Fruit fly (Drosophila melanogaster) whole organism: Measurements from ENCODE around the gene CG5346.

ENCODE experiments used
- CG8478 ChIP-seq: fragments of >200 bp; optimal IDR thresholded peaks from 2 replicates; lab custom pipeline; 2018; ENCODE audit warnings: inconsistent platforms
- Dll ChIP-seq: fragments of >200 bp; optimal IDR thresholded peaks from 2 replicates; lab custom pipeline; 2017
- EcR ChIP-seq, 2 experiments: fragments of >200 bp; optimal IDR thresholded peaks; 2 replicates each; lab custom pipeline; 2017; ENCODE audit warnings: missing biosample characterization in 2 of 2, missing genetic modification characterization in 2 of 2, missing genetic modification reagents in 2 of 2
- pan ChIP-seq: fragments of >200 bp; optimal IDR thresholded peaks from 2 replicates; lab custom pipeline; 2017
- psq ChIP-seq: fragments of >200 bp; optimal IDR thresholded peaks from 2 replicates; lab custom pipeline; 2017
- usp ChIP-seq: fragments of >200 bp; optimal IDR thresholded peaks from 2 replicates; lab custom pipeline; 2017; ENCODE audit warnings: missing biosample characterization, missing genetic modification characterization, mixed read lengths

The CG5346 gene

dm6 chr3R:22557100-22557741 lies 28.8 kb upstream of the CG5346 start:
- no peak for TF ChIP-seq CG8478
- TF ChIP-seq pan, result no peak
- no peak for TF ChIP-seq psq (lab: Kevin White, UChicago)
- no peak for TF ChIP-seq EcR (GFP tag; optimal IDR thresholded peaks at IDR 0.05; lab: Kevin White, UChicago)
- TF ChIP-seq usp (GFP tag; lab: Kevin White, UChicago), result no peak
- TF ChIP-seq Dll (lab: Kevin White, UChicago), result no peak

dm6 chr3R:22552686-22553085 lies 24.2 kb upstream of the CG5346 start:
- TF ChIP-seq EcR (GFP tag; optimal IDR thresholded peaks at IDR 0.05; lab: Kevin White, UChicago) (no peak), Dll (lab: Kevin White, UChicago) (no peak), psq (lab: Kevin White, UChicago) (no peak), CG8478 (no peak), pan (no peak), usp (GFP tag; lab: Kevin White, UChicago) (no peak)

- TF ChIP-seq CG8478, result no peak
- no peak for TF ChIP-seq Dll (lab: Kevin White, UChicago)
- no peak for TF ChIP-seq EcR (GFP tag; optimal IDR thresholded peaks at IDR 0.05; lab: Kevin White, UChicago)
- TF ChIP-seq psq (lab: Kevin White, UChicago), result no peak
- TF ChIP-seq pan, result no peak
- no peak for TF ChIP-seq usp (GFP tag; lab: Kevin White, UChicago)
These were observed 21.9 kb upstream of the CG5346 start, which contains the start of gene bond for dm6 chr3R:22550306-22550812. Gene bond, plus strand, starts transcription at chr3R:22550680.

dm6 chr3R:22547585-22548022 lies 19.1 kb upstream of the CG5346 start, which contains the start of gene AdipoR:
Gene AdipoR, minus strand, starts transcription at chr3R:22547846.
- no peak for TF ChIP-seq usp (GFP tag; lab: Kevin White, UChicago)
- no peak for TF ChIP-seq pan
- no peak for TF ChIP-seq psq (lab: Kevin White, UChicago)
- no peak for TF ChIP-seq CG8478
- no peak for TF ChIP-seq Dll (lab: Kevin White, UChicago)
- no peak for TF ChIP-seq EcR (GFP tag; optimal IDR thresholded peaks at IDR 0.05; lab: Kevin White, UChicago)

dm6 chr3R:22546017-22546416 lies 17.6 kb upstream of the CG5346 start:
- no peak for TF ChIP-seq CG8478
- no peak for TF ChIP-seq EcR (GFP tag; optimal IDR thresholded peaks at IDR 0.05; lab: Kevin White, UChicago)
- TF ChIP-seq Dll (lab: Kevin White, UChicago), result no peak
- TF ChIP-seq pan, result no peak
- TF ChIP-seq usp (GFP tag; lab: Kevin White, UChicago), result no peak
- no peak for TF ChIP-seq psq (lab: Kevin White, UChicago)

- no peak for TF ChIP-seq EcR (GFP tag; optimal IDR thresholded peaks at IDR 0.05; lab: Kevin White, UChicago)
- TF ChIP-seq Dll (lab: Kevin White, UChicago), result no peak
These were observed 14.4 kb upstream of the CG5346 start for dm6 chr3R:22542773-22543411.

- TF ChIP-seq EcR (GFP tag; optimal IDR thresholded peaks at IDR 0.05; lab: Kevin White, UChicago) (no peak), pan (no peak), Dll (lab: Kevin White, UChicago) (no peak), CG8478 (no peak), usp (GFP tag; lab: Kevin White, UChicago) (no peak), psq (lab: Kevin White, UChicago) (no peak)
These were observed 12.2 kb upstream of the CG5346 start for dm6 chr3R:22540686-22541085.

- TF ChIP-seq psq (lab: Kevin White, UChicago) (no peak), EcR (GFP tag; optimal IDR thresholded peaks at IDR 0.05; lab: Kevin White, UChicago) (no peak), usp (GFP tag; lab: Kevin White, UChicago) (no peak), CG8478 (no peak), pan (no peak), Dll (lab: Kevin White, UChicago) (no peak)
These were observed 11.3 kb upstream of the CG5346 start, which contains the start of gene CG5326 for dm6 chr3R:22539762-22540161. Gene CG5326, minus strand, starts transcription at chr3R:22539919.

- no peak for TF ChIP-seq CG8478
- no peak for TF ChIP-seq psq (lab: Kevin White, UChicago)
- TF ChIP-seq usp (GFP tag; lab: Kevin White, UChicago), result no peak
- no peak for TF ChIP-seq Dll (lab: Kevin White, UChicago)
- TF ChIP-seq EcR (GFP tag; optimal IDR thresholded peaks at IDR 0.05; lab: Kevin White, UChicago), result no peak
- no peak for TF ChIP-seq pan
These were observed 10.4 kb upstream of the CG5346 start for dm6 chr3R:22538877-22539276.

- TF ChIP-seq psq (lab: Kevin White, UChicago) (no peak), EcR (GFP tag; optimal IDR thresholded peaks at IDR 0.05; lab: Kevin White, UChicago) (no peak), usp (GFP tag; lab: Kevin White, UChicago) (no peak), pan (no peak), CG8478 (no peak), Dll (lab: Kevin White, UChicago) (no peak)
These were observed 8.3 kb upstream of the CG5346 start for dm6 chr3R:22536504-22537423.

dm6 chr3R:22535945-22536344 lies 7.5 kb upstream of the CG5346 start:
- TF ChIP-seq CG8478 (no peak), psq (lab: Kevin White, UChicago) (no peak), usp (GFP tag; lab: Kevin White, UChicago) (no peak), EcR (GFP tag; optimal IDR thresholded peaks at IDR 0.05; lab: Kevin White, UChicago) (no peak)
